Worm (Caenorhabditis elegans) whole organism, midembryonic: ENCODE data around the gene sri-72.

Source experiments
- T22C8.4 ChIP-seq: fragments of 200-800 bp; sonication (Bioruptor generic); IDR thresholded peaks from 2 replicates; pipeline ENCODE4 v1.3.6; 2022; ENCODE audit warnings: missing genetic modification characterization, missing compliant biosample characterization
- cog-1 ChIP-seq: sonication (generic microtip); optimal IDR thresholded peaks from 2 replicates; lab custom pipeline; 2016; ENCODE audit warnings: missing genetic modification characterization, missing compliant biosample characterization
- flt-1 ChIP-seq: fragments of 200-800 bp; sonication (Bioruptor generic); IDR thresholded peaks from 2 replicates; pipeline ENCODE4 v1.3.6; 2022; ENCODE audit warnings: missing genetic modification characterization, missing compliant biosample characterization
- klf-2 ChIP-seq: fragments of 200-800 bp; sonication (Bioruptor generic); conservative IDR thresholded peaks from 2 replicates; pipeline ENCODE4 v1.3.6; 2022; ENCODE audit warnings: missing genetic modification reagents, missing genetic modification characterization, missing compliant biosample characterization
- tab-1 ChIP-seq: fragments of 200-800 bp; sonication (Bioruptor generic); IDR thresholded peaks from 2 replicates; pipeline ENCODE4 v1.3.6; 2022; ENCODE audit warnings: missing genetic modification characterization, missing compliant biosample characterization
- ztf-23 ChIP-seq: fragments of 200-800 bp; sonication (Bioruptor generic); IDR thresholded peaks from 2 replicates; pipeline ENCODE4 v1.3.6; 2022; ENCODE audit warnings: missing genetic modification reagents, missing genetic modification characterization, missing compliant biosample characterization

DNA sequence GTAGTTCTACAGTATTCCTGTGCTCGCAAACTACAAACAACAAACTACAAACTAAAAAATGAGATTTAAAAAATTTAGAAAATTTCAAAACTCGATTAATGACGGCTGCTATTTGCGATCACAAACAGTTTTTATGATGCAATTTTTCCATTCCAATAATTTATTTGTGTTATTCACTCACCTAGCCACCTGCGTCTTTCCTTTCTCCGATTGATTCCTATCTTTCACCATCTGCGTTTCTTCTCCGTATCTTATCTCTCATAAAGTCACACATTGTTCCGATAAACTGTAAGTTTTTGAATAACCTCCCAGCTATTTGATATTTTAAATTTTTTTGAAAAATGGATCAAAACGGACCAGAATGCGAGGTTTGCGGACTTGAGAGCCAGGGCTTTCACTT, 33.8 kb downstream of the sri-72 start, which contains the start of gene nhr-132:
- TF ChIP-seq tab-1 (GFP tag; lab: Robert Waterston, UW), result no peak
- TF ChIP-seq flt-1, result no peak
- no peak for TF ChIP-seq cog-1 (tag; lab: Kevin White, UChicago)
- TF ChIP-seq T22C8.4, result no peak
- no peak for TF ChIP-seq ztf-23 (GFP tag; lab: Robert Waterston, UW)
- no peak for TF ChIP-seq klf-2
